Worm (Caenorhabditis elegans) whole organism, L4 larva: ENCODE measurements around the gene T25B9.12.
A peak's percentile ranks its signal among the peaks of the same experiment; 100 is the strongest.

Source experiments
- F26F4.8 ChIP-seq: fragments of 200-800 bp; sonication (Bioruptor generic); conservative IDR thresholded peaks from 2 replicates; pipeline ENCODE4 v1.3.6; 2022; ENCODE audit warnings: missing genetic modification characterization, missing compliant biosample characterization
- F44E2.7 ChIP-seq: fragments of 200-800 bp; sonication (Bioruptor generic); IDR thresholded peaks from 2 replicates; pipeline ENCODE4 v2.1.2; 2022; ENCODE audit warnings: missing genetic modification characterization, missing compliant biosample characterization
- F49E8.2 ChIP-seq: sonication (generic microtip); optimal IDR thresholded peaks from 2 replicates; lab custom pipeline; 2016; ENCODE audit warnings: missing compliant biosample characterization, mild to moderate bottlenecking, missing genetic modification characterization, borderline replicate concordance
- R02D3.7 ChIP-seq: fragments of 150-350 bp; sonication (generic microtip); optimal IDR thresholded peaks from 3 replicates; lab custom pipeline; 2014; ENCODE audit warnings: missing biosample characterization, missing genetic modification characterization
- Y105C5A.15 ChIP-seq: fragments of 200-800 bp; sonication (Bioruptor generic); IDR thresholded peaks from 2 replicates; pipeline ENCODE4 v1.3.6; 2022; ENCODE audit warnings: missing genetic modification characterization, missing compliant biosample characterization
- Y75B8A.6 ChIP-seq: fragments of 200-800 bp; sonication (Bioruptor generic); IDR thresholded peaks from 2 replicates; pipeline ENCODE4 v1.3.6; 2022; ENCODE audit warnings: missing genetic modification reagents, missing genetic modification characterization, missing compliant biosample characterization
- aha-1 ChIP-seq: fragments of 150-350 bp; peaks from one replicate; lab custom pipeline; 2014; ENCODE audit warnings: missing biosample characterization, missing genetic modification characterization
- aly-2 ChIP-seq: sonication (generic microtip); optimal IDR thresholded peaks from 2 replicates; lab custom pipeline; 2018; ENCODE audit warnings: missing biosample characterization, missing genetic modification characterization
- ama-1 ChIP-seq: fragments of 150-350 bp; optimal IDR thresholded peaks from 2 replicates; lab custom pipeline; 2014; ENCODE audit warnings: inconsistent platforms, mixed read lengths
- attf-4 ChIP-seq: sonication (generic microtip); optimal IDR thresholded peaks from 3 replicates; lab custom pipeline; 2017; ENCODE audit warnings: missing biosample characterization, missing genetic modification characterization
- ceh-62 ChIP-seq: sonication (generic microtip); optimal IDR thresholded peaks from 2 replicates; lab custom pipeline; 2017; ENCODE audit warnings: missing biosample characterization, missing genetic modification characterization
- ces-1 ChIP-seq: fragments of 150-350 bp; sonication (generic microtip); optimal IDR thresholded peaks from 4 replicates; lab custom pipeline; 2014; ENCODE audit warnings: missing biosample characterization, missing genetic modification reagents, missing genetic modification characterization
- ctbp-1 ChIP-seq: fragments of 200-800 bp; sonication (Bioruptor generic); IDR thresholded peaks from 2 replicates; pipeline ENCODE4 v1.3.6; 2022; ENCODE audit warnings: missing genetic modification reagents, missing genetic modification characterization, missing compliant biosample characterization
- fkh-10 ChIP-seq: fragments of 150-350 bp; optimal IDR thresholded peaks from 2 replicates; lab custom pipeline; 2014; ENCODE audit warnings: missing biosample characterization, missing genetic modification reagents, missing genetic modification characterization
- hlh-30 ChIP-seq: sonication (generic microtip); optimal IDR thresholded peaks from 2 replicates; lab custom pipeline; 2017; ENCODE audit warnings: antibody characterized with exemption, mild to moderate bottlenecking, missing genetic modification characterization, missing compliant biosample characterization; ENCODE audit not compliant: insufficient read depth
- hmg-1.1 ChIP-seq: fragments of 200-800 bp; sonication (Bioruptor generic); IDR thresholded peaks from 2 replicates; pipeline ENCODE4 v1.3.6; 2022; ENCODE audit warnings: missing genetic modification reagents, missing genetic modification characterization, missing compliant biosample characterization
- jun-1 ChIP-seq: fragments of 150-350 bp; optimal IDR thresholded peaks from 2 replicates; lab custom pipeline; 2014; ENCODE audit warnings: missing biosample characterization, missing genetic modification reagents, missing genetic modification characterization
- lin-13 ChIP-seq: fragments of 150-350 bp; optimal IDR thresholded peaks from 2 replicates; lab custom pipeline; 2014; ENCODE audit warnings: missing biosample characterization, missing genetic modification reagents, missing genetic modification characterization
- lin-15B ChIP-seq: fragments of 150-350 bp; sonication (generic microtip); optimal IDR thresholded peaks from 3 replicates; lab custom pipeline; 2014; ENCODE audit warnings: missing biosample characterization, missing genetic modification characterization
- mdl-1 ChIP-seq, 2 experiments: fragments of 150-350 bp in 1 of 2; sonication (generic microtip) in 1 of 2; optimal IDR thresholded peaks; 2 replicates each; lab custom pipeline; 2014 to 2017; ENCODE audit warnings: missing biosample characterization in 2 of 2, missing genetic modification characterization in 2 of 2
- mep-1 ChIP-seq: fragments of 150-350 bp; sonication (generic microtip); optimal IDR thresholded peaks from 3 replicates; lab custom pipeline; 2014; ENCODE audit warnings: missing biosample characterization, missing genetic modification characterization
- mxl-2 ChIP-seq: fragments of 200-800 bp; sonication (Bioruptor generic); conservative IDR thresholded peaks from 2 replicates; pipeline ENCODE4 v1.3.6; 2022; ENCODE audit warnings: missing genetic modification reagents, missing genetic modification characterization, missing compliant biosample characterization
- mxl-3 ChIP-seq: fragments of 200-800 bp; sonication (Bioruptor generic); optimal IDR thresholded peaks from 2 replicates; lab custom pipeline; 2018; ENCODE audit warnings: mild to moderate bottlenecking, missing genetic modification characterization, missing compliant biosample characterization
- nhr-237 ChIP-seq: sonication (generic microtip); optimal IDR thresholded peaks from 2 replicates; lab custom pipeline; 2017; ENCODE audit warnings: missing biosample characterization, missing genetic modification characterization
- nhr-25 ChIP-seq: sonication (generic microtip); optimal IDR thresholded peaks from 2 replicates; lab custom pipeline; 2017; ENCODE audit warnings: missing genetic modification characterization, mild to moderate bottlenecking, missing compliant biosample characterization, antibody characterized with exemption, moderate library complexity, borderline replicate concordance; ENCODE audit not compliant: insufficient read depth
- nhr-28 ChIP-seq: fragments of 150-350 bp; optimal IDR thresholded peaks from 2 replicates; lab custom pipeline; 2014; ENCODE audit warnings: missing biosample characterization, missing genetic modification characterization
- nhr-41 ChIP-seq: fragments of 200-800 bp; sonication (Bioruptor generic); IDR thresholded peaks from 2 replicates; pipeline ENCODE4 v1.3.6; 2022; ENCODE audit warnings: missing genetic modification reagents, missing genetic modification characterization, missing compliant biosample characterization
- nhr-42 ChIP-seq: fragments of 200-800 bp; sonication (Bioruptor generic); IDR thresholded peaks from 2 replicates; pipeline ENCODE4 v1.3.6; 2022; ENCODE audit warnings: missing genetic modification characterization, missing compliant biosample characterization
- nhr-48 ChIP-seq: sonication (generic microtip); optimal IDR thresholded peaks from 2 replicates; lab custom pipeline; 2016; ENCODE audit warnings: mild to moderate bottlenecking, missing genetic modification characterization, missing compliant biosample characterization
- nhr-76 ChIP-seq: fragments of 150-350 bp; optimal IDR thresholded peaks from 2 replicates; lab custom pipeline; 2014; ENCODE audit warnings: missing biosample characterization, missing genetic modification characterization
- nhr-77 ChIP-seq: fragments of 150-350 bp; optimal IDR thresholded peaks from 2 replicates; lab custom pipeline; 2014; ENCODE audit warnings: missing biosample characterization, missing genetic modification characterization
- php-3 ChIP-seq: fragments of 200-800 bp; sonication (Bioruptor generic); IDR thresholded peaks from 2 replicates; pipeline ENCODE4 v1.3.6; 2022; ENCODE audit warnings: missing genetic modification reagents, missing genetic modification characterization, missing compliant biosample characterization
- rbr-2 ChIP-seq: sonication (generic microtip); optimal IDR thresholded peaks from 2 replicates; lab custom pipeline; 2016; ENCODE audit warnings: missing genotype, missing genetic modification characterization, missing compliant biosample characterization
- skn-1 ChIP-seq: fragments of 150-350 bp; optimal IDR thresholded peaks from 2 replicates; lab custom pipeline; 2014; ENCODE audit warnings: missing biosample characterization, missing genetic modification characterization
- snpc-1.2 ChIP-seq: fragments of 200-800 bp; sonication (Bioruptor generic); IDR thresholded peaks from 2 replicates; pipeline ENCODE4 v1.3.6; 2022; ENCODE audit warnings: missing genetic modification reagents, missing genetic modification characterization, missing compliant biosample characterization
- spr-1 ChIP-seq: sonication (generic microtip); optimal IDR thresholded peaks from 2 replicates; lab custom pipeline; 2016; ENCODE audit warnings: mild to moderate bottlenecking, missing genetic modification characterization, missing compliant biosample characterization
- tag-97 ChIP-seq: fragments of 200-800 bp; sonication (Bioruptor generic); IDR thresholded peaks from 2 replicates; pipeline ENCODE4 v1.3.6; 2022; ENCODE audit warnings: missing genetic modification characterization, missing compliant biosample characterization
- unc-39 ChIP-seq: sonication (generic microtip); optimal IDR thresholded peaks from 2 replicates; lab custom pipeline; 2017; ENCODE audit warnings: missing biosample characterization, missing genetic modification characterization
- unc-62 ChIP-seq, 3 experiments: fragments of 150-350 bp in 1 of 3; sonication (generic microtip); optimal IDR thresholded peaks in 2 of 3; peaks in 1 of 3; 1 replicate in 1 of 3; 2 replicates in 2 of 3; lab custom pipeline; 2014 to 2017; ENCODE audit warnings: missing biosample characterization in 3 of 3, missing genetic modification characterization in 3 of 3, missing genetic modification reagents in 3 of 3, missing genotype in 1 of 3
- zag-1 ChIP-seq: fragments of 150-350 bp; optimal IDR thresholded peaks from 2 replicates; lab custom pipeline; 2014; ENCODE audit warnings: missing biosample characterization, missing genetic modification characterization
- zip-11 ChIP-seq: fragments of 200-800 bp; sonication (Bioruptor generic); IDR thresholded peaks from 2 replicates; pipeline ENCODE4 v1.3.6; 2022; ENCODE audit warnings: missing genetic modification characterization, missing compliant biosample characterization
- ztf-11 ChIP-seq: fragments of 150-350 bp; optimal IDR thresholded peaks from 2 replicates; lab custom pipeline; 2014; ENCODE audit warnings: missing biosample characterization, missing genetic modification characterization
- ztf-7 ChIP-seq: fragments of 150-350 bp; optimal IDR thresholded peaks from 2 replicates; lab custom pipeline; 2014; ENCODE audit warnings: missing biosample characterization, missing genetic modification characterization

Gene T25B9.12

ce11 chrIV:10771296-10771695 is 6.1 kb downstream of the T25B9.12 start:
- TF ChIP-seq aha-1 (peak; percentile 94), zip-11 (GFP tag; lab: Robert Waterston, UW) (no peak)

ce11 chrIV:10773811-10774210 is 8.7 kb downstream of the T25B9.12 start, which contains the start of gene inpp-1:
Gene inpp-1 (minus strand): TSS chrIV:10773911.
- no peak for TF ChIP-seq tag-97 (GFP tag; lab: Robert Waterston, UW)
- no peak for TF ChIP-seq nhr-25 (tag; lab: Kevin White, UChicago)
- no peak for TF ChIP-seq nhr-76 (tag; lab: Kevin White, UChicago)
- no peak for TF ChIP-seq lin-15B (tag; lab: Kevin White, UChicago)
- TF ChIP-seq attf-4 (tag; lab: Kevin White, UChicago), result no peak
- TF ChIP-seq nhr-237 (tag; lab: Kevin White, UChicago), result no peak
- no peak for TF ChIP-seq F44E2.7
- TF ChIP-seq Y75B8A.6 (GFP tag; lab: Robert Waterston, UW), result no peak
- TF ChIP-seq Y105C5A.15 (GFP tag; lab: Robert Waterston, UW), result no peak
- no peak for TF ChIP-seq rbr-2
- no peak for TF ChIP-seq zag-1 (tag; lab: Kevin White, UChicago)
- TF ChIP-seq fkh-10 (GFP tag; lab: Kevin White, UChicago), result no peak
- TF ChIP-seq nhr-42, result no peak
- TF ChIP-seq nhr-41, result no peak
- no peak for TF ChIP-seq jun-1 (tag; lab: Kevin White, UChicago)
- no peak for TF ChIP-seq lin-13
- no peak for TF ChIP-seq ceh-62 (tag; lab: Kevin White, UChicago)
- no peak for TF ChIP-seq ztf-11 (tag; lab: Kevin White, UChicago)
- TF ChIP-seq F49E8.2 (tag; lab: Kevin White, UChicago), result no peak

- no peak for TF ChIP-seq php-3 (GFP tag; lab: Robert Waterston, UW)
- TF ChIP-seq fkh-10 (GFP tag; lab: Kevin White, UChicago), result no peak
- TF ChIP-seq ztf-7 (tag; lab: Kevin White, UChicago), result no peak
- TF ChIP-seq mxl-2 (GFP tag; lab: Robert Waterston, UW), result 0 out of 2 replicates have a peak, but pooled peaks have one; percentile 49
- TF ChIP-seq R02D3.7 (tag; lab: Kevin White, UChicago), result no peak
- no peak for TF ChIP-seq ama-1 (lab: Kevin White, UChicago)
- no peak for TF ChIP-seq aly-2 (tag; lab: Kevin White, UChicago)
- TF ChIP-seq F26F4.8 (GFP tag; lab: Robert Waterston, UW), result no peak
- TF ChIP-seq nhr-28 (tag; lab: Kevin White, UChicago), result peak; percentile 7
- no peak for TF ChIP-seq mdl-1 (tag; optimal IDR thresholded peaks at IDR 0.05; lab: Kevin White, UChicago)
- TF ChIP-seq hmg-1.1, result no peak
- no peak for TF ChIP-seq spr-1
- TF ChIP-seq mxl-3 (GFP tag; lab: Kevin White, UChicago), result peak; percentile 1
- peak; percentile 17 for TF ChIP-seq hlh-30 (tag; lab: Kevin White, UChicago)
- no peak for TF ChIP-seq nhr-48
- TF ChIP-seq unc-62 (GFP tag; optimal IDR thresholded peaks at IDR 0.05 in 1 of 2; lab: Kevin White, UChicago), result peak in 1 of 2 experiments; percentile 66
- no peak for TF ChIP-seq unc-62 (tag; optimal IDR thresholded peaks at IDR 0.05; lab: Kevin White, UChicago)
- no peak for TF ChIP-seq ces-1 (GFP tag; lab: Kevin White, UChicago)
- TF ChIP-seq, all 104 proteins: peak for 5
Observed at ce11 chrIV:10777076-10777475, 11.9 kb downstream of the T25B9.12 start.

ce11 chrIV:10777600-10777999 is 12.4 kb downstream of the T25B9.12 start:
- TF ChIP-seq snpc-1.2 (GFP tag; lab: Robert Waterston, UW) (0 out of 2 replicates have a peak, but pooled peaks have one; percentile 14), ctbp-1 (GFP tag; lab: Robert Waterston, UW) (no peak), unc-39 (tag; lab: Kevin White, UChicago) (no peak), mep-1 (tag; lab: Kevin White, UChicago) (no peak), skn-1 (no peak), aly-2 (tag; lab: Kevin White, UChicago) (no peak), nhr-77 (no peak)
- TF ChIP-seq, all 104 proteins: peak for 1
